Worm (Caenorhabditis elegans) whole organism, L1 larva: Measurements from ENCODE around the gene str-118.

Experiments
- fkh-8 ChIP-seq: sonication (generic microtip); optimal IDR thresholded peaks from 2 replicates; lab custom pipeline; 2016; ENCODE audit warnings: mild to moderate bottlenecking, missing genetic modification characterization, missing compliant biosample characterization
- hlh-17 ChIP-seq: fragments of 200-800 bp; sonication (Bioruptor generic); optimal IDR thresholded peaks from 2 replicates; lab custom pipeline; 2018; ENCODE audit warnings: missing genetic modification characterization, mild to moderate bottlenecking, missing compliant biosample characterization, moderate library complexity, borderline replicate concordance
- lin-13 ChIP-seq: fragments of 150-350 bp; optimal IDR thresholded peaks from 2 replicates; lab custom pipeline; 2014; ENCODE audit warnings: missing biosample characterization, missing genetic modification reagents, missing genetic modification characterization
- skn-1 ChIP-seq: fragments of 150-350 bp; optimal IDR thresholded peaks from 2 replicates; lab custom pipeline; 2014; ENCODE audit warnings: missing biosample characterization, missing genetic modification characterization
- snpc-4 ChIP-seq: fragments of 150-350 bp; optimal IDR thresholded peaks from 2 replicates; lab custom pipeline; 2014; ENCODE audit warnings: missing biosample characterization, missing genetic modification characterization

ce11 chrV:10037040-10037439, 14.9 kb upstream of the str-118 start, which contains the start of gene F57A8.1:
- TF ChIP-seq skn-1 (tag; lab: Kevin White, UChicago) (no peak), fkh-8 (tag; lab: Kevin White, UChicago) (no peak), lin-13 (no peak), snpc-4 (tag; lab: Kevin White, UChicago) (no peak), hlh-17 (GFP tag; lab: Kevin White, UChicago) (no peak)
